1 worm cellular context compared by ENCODE assay signal in the genomic region with DNA sequence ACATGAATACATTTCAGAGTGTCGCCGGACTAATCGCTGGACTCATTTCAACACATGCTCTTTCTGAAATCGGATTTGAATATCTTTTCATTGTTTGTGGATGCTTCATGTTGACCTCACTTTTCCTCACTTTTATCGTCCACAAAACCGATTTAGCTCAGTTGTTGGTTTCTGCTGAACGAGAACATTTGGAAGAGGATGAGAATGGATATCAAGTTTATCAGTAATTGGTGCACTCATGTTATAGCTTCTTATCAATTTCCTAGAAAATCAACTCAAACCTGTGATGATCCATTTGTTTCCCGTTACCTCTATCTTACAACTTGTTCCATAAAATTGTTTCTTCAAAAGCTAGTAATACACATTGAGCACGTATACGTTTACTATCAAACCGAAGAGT.
TF ChIP-seq lines count a peak whose summit lies in the region.

No protein-coding gene starts in this region.

TF ChIP-seq in whole organism, young adult, 124 proteins besides CTCF, POLR2A, EP300 and RAD21 (continued from another document):
- TF ChIP-seq mel-28 (tag; optimal IDR thresholded peaks at IDR 0.05; lab: Kevin White, UChicago; ENCODE audit: borderline replicate concordance) (no peak), Y67H2A.10 (GFP tag; conservative IDR thresholded peaks at IDR 0.05; lab: Robert Waterston, UW) (no peak), chd-7 (tag; optimal IDR thresholded peaks at IDR 0.05; lab: Kevin White, UChicago) (no peak), F57C9.4 (tag; optimal IDR thresholded peaks at IDR 0.05; lab: Kevin White, UChicago) (no peak), ccch-3 (GFP tag; optimal IDR thresholded peaks at IDR 0.05; lab: Kevin White, UChicago) (no peak), Y56A3A.18 (GFP tag; IDR thresholded peaks at IDR 0.05; lab: Robert Waterston, UW) (no peak), lag-1 (GFP tag; IDR thresholded peaks at IDR 0.05; lab: Robert Waterston, UW) (no peak), Y79H2A.3 (GFP tag; conservative IDR thresholded peaks at IDR 0.05; lab: Robert Waterston, UW) (no peak), rpc-1 (optimal IDR thresholded peaks at IDR 0.05; lab: Kevin White, UChicago) (no peak), rpc-1 (tag; optimal IDR thresholded peaks at IDR 0.05; lab: Kevin White, UChicago) (no peak), nhr-90 (tag; optimal IDR thresholded peaks at IDR 0.05; lab: Kevin White, UChicago) (no peak), zfh-2 (GFP tag; conservative IDR thresholded peaks at IDR 0.05; lab: Robert Waterston, UW) (no peak), hsf-1 (GFP tag; IDR thresholded peaks at IDR 0.05; lab: Robert Waterston, UW) (0 out of 2 replicates have a peak, but pooled peaks have one; percentile 53), mcd-1 (GFP tag; IDR thresholded peaks at IDR 0.05; lab: Robert Waterston, UW) (no peak), madf-8 (GFP tag; conservative IDR thresholded peaks at IDR 0.05; lab: Robert Waterston, UW) (no peak; the same call in 1 of the 2 replicates), hmg-20 (GFP tag; IDR thresholded peaks at IDR 0.05; lab: Robert Waterston, UW) (no peak), tbp1 (GFP tag; optimal IDR thresholded peaks at IDR 0.05; lab: Kevin White, UChicago) (peak; percentile 8), nhr-27 (tag; optimal IDR thresholded peaks at IDR 0.05; lab: Kevin White, UChicago) (peak; percentile 56), ztf-28 (GFP tag; IDR thresholded peaks at IDR 0.05; lab: Robert Waterston, UW) (no peak), snpc-3.4 (tag; optimal IDR thresholded peaks at IDR 0.05; lab: Kevin White, UChicago) (no peak), C06A6.2 (GFP tag; conservative IDR thresholded peaks at IDR 0.05; lab: Robert Waterston, UW) (no peak), rcor-1 (GFP tag; IDR thresholded peaks at IDR 0.05; lab: Robert Waterston, UW) (0 out of 2 replicates have a peak, but pooled peaks have one; percentile 28), aptf-3 (GFP tag; IDR thresholded peaks at IDR 0.05; lab: Robert Waterston, UW) (no peak), ztf-3 (GFP tag; optimal IDR thresholded peaks at IDR 0.05; lab: Kevin White, UChicago) (no peak), tlf-1 (GFP tag; optimal IDR thresholded peaks at IDR 0.05; lab: Kevin White, UChicago) (no peak), dpff-1 (tag; optimal IDR thresholded peaks at IDR 0.05; lab: Kevin White, UChicago) (no peak), egl-18 (GFP tag; IDR thresholded peaks at IDR 0.05; lab: Robert Waterston, UW) (no peak), lsl-1 (GFP tag; optimal IDR thresholded peaks at IDR 0.05; lab: Kevin White, UChicago) (no peak), attf-6 (GFP tag; IDR thresholded peaks at IDR 0.05; lab: Robert Waterston, UW) (no peak), F52B5.7 (tag; optimal IDR thresholded peaks at IDR 0.05; lab: Kevin White, UChicago) (no peak), unc-62 (GFP tag; optimal IDR thresholded peaks at IDR 0.05; lab: Kevin White, UChicago) (no peak), ceh-100 (GFP tag; IDR thresholded peaks at IDR 0.05; lab: Robert Waterston, UW) (no peak), F57A8.1 (GFP tag; optimal IDR thresholded peaks at IDR 0.05; lab: Kevin White, UChicago) (no peak), egrh-3 (GFP tag; IDR thresholded peaks at IDR 0.05; lab: Robert Waterston, UW) (no peak)
